Fruit fly (Drosophila melanogaster): ENCODE results near the gene CG7299.

CG7299 gene

DNA sequence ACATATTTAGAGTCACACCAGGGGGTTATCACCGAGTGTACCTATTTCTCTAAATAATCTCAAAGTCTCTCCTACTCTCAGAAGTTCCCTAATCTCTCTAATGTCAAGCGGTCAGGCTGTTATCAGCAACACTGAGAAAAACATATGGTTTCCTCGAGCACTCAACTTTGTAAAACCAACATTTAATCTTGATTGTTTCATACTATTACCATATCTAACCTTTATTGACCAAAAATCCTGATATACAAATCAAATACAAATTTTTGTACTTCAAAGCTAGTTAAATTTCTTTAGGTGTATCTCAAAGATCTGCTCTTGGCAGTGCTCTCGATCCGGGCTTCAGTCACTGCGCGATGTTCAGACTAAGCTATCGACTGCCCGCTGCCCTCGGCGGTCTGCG lies 19.1 kb upstream of the CG7299 start, which contains the start of gene CG6415 (continued):
- peak; percentile 36 for TF ChIP-seq TFAM (GFP tag; optimal IDR thresholded peaks at IDR 0.05)
- TF ChIP-seq CG14667 (GFP tag; IDR thresholded peaks at IDR 0.05): 0 out of 2 replicates have a peak, but pooled peaks have one; percentile 31
- TF ChIP-seq CG7372 (GFP tag; IDR thresholded peaks at IDR 0.05): peak; percentile 62
- TF ChIP-seq CG12744 (GFP tag; optimal IDR thresholded peaks at IDR 0.05): peak; percentile 12
- TF ChIP-seq gem (tag; optimal IDR thresholded peaks at IDR 0.05): peak; percentile 87
- peak; percentile 73 for TF ChIP-seq seq (GFP tag; IDR thresholded peaks at IDR 0.05)
- TF ChIP-seq Hmx (GFP tag; optimal IDR thresholded peaks at IDR 0.05): no peak
- peak; percentile 60 for TF ChIP-seq CG2875 (GFP tag; optimal IDR thresholded peaks at IDR 0.05)
- TF ChIP-seq CG10654 (GFP tag; optimal IDR thresholded peaks at IDR 0.05): peak; percentile 57
- peak; percentile 80 for TF ChIP-seq CG14014 (GFP tag; IDR thresholded peaks at IDR 0.05)
- peak; percentile 77 for TF ChIP-seq CG17361 (GFP tag; IDR thresholded peaks at IDR 0.05)

DNA sequence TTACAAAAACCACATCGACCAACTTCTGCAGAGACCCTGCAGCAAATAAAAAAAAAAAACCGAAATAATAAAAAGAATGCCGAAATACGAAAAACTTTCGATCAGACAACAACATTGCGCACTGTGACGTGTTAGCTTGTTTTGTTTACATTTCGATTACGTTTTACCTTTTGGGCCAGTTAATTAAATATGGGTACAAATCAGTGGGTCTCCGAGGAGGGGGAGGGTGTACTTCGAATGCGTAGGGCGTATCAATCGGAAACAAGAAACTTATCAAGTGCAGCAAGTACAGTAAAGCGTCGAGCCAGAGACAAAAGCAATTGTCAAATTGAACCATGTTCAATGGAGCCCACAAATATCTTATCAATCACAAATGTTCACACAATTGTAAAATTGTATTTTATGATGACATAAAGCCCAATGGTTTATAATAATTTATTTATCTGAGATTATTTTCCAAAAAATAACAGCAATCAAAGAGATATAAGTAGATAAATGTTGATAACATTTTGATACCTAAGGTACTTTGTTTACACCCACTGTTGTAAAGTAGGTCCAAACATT lies 17.4 kb upstream of the CG7299 start, which contains the start of gene Lip1:
Lip1 (minus strand) TSS at position 46 of the 564 bp plus-strand sequence.
- TF ChIP-seq mirr (GFP tag; optimal IDR thresholded peaks at IDR 0.05) (peak; percentile 69), CG5180 (GFP tag; optimal IDR thresholded peaks at IDR 0.05) (peak; percentile 9), NfI (GFP tag; optimal IDR thresholded peaks at IDR 0.05) (no peak), wek (GFP tag; optimal IDR thresholded peaks at IDR 0.05) (no peak), CG30431 (GFP tag; optimal IDR thresholded peaks at IDR 0.05) (no peak), caup (GFP tag; optimal IDR thresholded peaks at IDR 0.05; ENCODE audit: severe bottlenecking) (peak; percentile 2), Oli (tag; optimal IDR thresholded peaks at IDR 0.05) (no peak), CG2120 (GFP tag; optimal IDR thresholded peaks at IDR 0.05) (no peak), exex (tag; optimal IDR thresholded peaks at IDR 0.05) (peak; percentile 45), grn (GFP tag; optimal IDR thresholded peaks at IDR 0.05) (peak; percentile 6), sens (GFP tag) (peak; percentile 53), grau (tag; optimal IDR thresholded peaks at IDR 0.05) (peak; percentile 55), Lim3 (GFP tag; IDR thresholded peaks at IDR 0.05) (peak; percentile 73; the same call in 1 of the 2 replicates), vvl (GFP tag; IDR thresholded peaks at IDR 0.05) (0 out of 2 replicates have a peak, but pooled peaks have one; percentile 18), CG1233 (GFP tag; optimal IDR thresholded peaks at IDR 0.05) (no peak)

DNA sequence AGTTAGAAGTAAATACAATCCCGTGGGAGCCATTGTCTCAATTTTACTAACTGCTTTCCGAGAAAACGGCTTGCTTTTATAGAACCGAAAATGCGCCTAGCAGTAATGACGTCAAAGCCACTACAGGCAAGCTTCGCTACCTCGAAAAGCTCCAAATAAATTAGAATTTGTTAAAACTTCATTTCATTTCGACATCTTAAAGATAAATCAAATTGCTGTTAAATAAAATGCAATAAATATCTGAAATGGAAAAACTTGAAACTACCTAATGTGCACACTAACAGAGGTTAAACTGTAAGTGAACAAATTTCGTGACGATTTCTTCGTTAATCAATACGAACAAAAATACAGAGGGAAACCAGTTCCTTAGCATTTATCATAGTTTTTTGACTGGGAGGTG lies 13.8 kb upstream of the CG7299 start, which contains the start of gene CG7300:
CG7300 (minus strand) TSS at position 52 of the 400 bp plus-strand sequence.
- TF ChIP-seq Nf-YC (tag; optimal IDR thresholded peaks at IDR 0.05): no peak
- TF ChIP-seq CG11695 (GFP tag; IDR thresholded peaks at IDR 0.05): peak; percentile 69; the same call in 2 of the 3 replicates
- TF ChIP-seq CG8388 (GFP tag; optimal IDR thresholded peaks at IDR 0.05): peak; percentile 39
- peak; percentile 49 for TF ChIP-seq CG17385 (GFP tag; optimal IDR thresholded peaks at IDR 0.05)
- TF ChIP-seq HLH54F (GFP tag; optimal IDR thresholded peaks at IDR 0.05): peak; percentile 21
- TF ChIP-seq Spps (tag; optimal IDR thresholded peaks at IDR 0.05): peak; percentile 40
- TF ChIP-seq peb (GFP tag; IDR thresholded peaks at IDR 0.05): peak; percentile 31; the same call in 1 of the 2 replicates
- TF ChIP-seq tap (tag; optimal IDR thresholded peaks at IDR 0.05): peak; percentile 32
- TF ChIP-seq dpn (GFP tag; optimal IDR thresholded peaks at IDR 0.05): peak; percentile 45 to 52
- TF ChIP-seq vfl (GFP tag; optimal IDR thresholded peaks at IDR 0.05): no peak
- TF ChIP-seq H15 (GFP tag; IDR thresholded peaks at IDR 0.05): 0 out of 3 replicates have a peak, but pooled peaks have one; percentile 10
- TF ChIP-seq CG4730 (GFP tag; IDR thresholded peaks at IDR 0.05): peak; percentile 40; the same call in 1 of the 2 replicates
- no peak for TF ChIP-seq Ets97D (GFP tag; optimal IDR thresholded peaks at IDR 0.05)
- no peak for TF ChIP-seq Antp (GFP tag; optimal IDR thresholded peaks at IDR 0.05)
- peak; percentile 56 for TF ChIP-seq Xbp1 (GFP tag; optimal IDR thresholded peaks at IDR 0.05)
- no peak for TF ChIP-seq pnt (GFP tag; optimal IDR thresholded peaks at IDR 0.05)
- TF ChIP-seq BEAF-32 (GFP tag; optimal IDR thresholded peaks at IDR 0.05): no peak
- TF ChIP-seq Meics (GFP tag; optimal IDR thresholded peaks at IDR 0.05): peak; percentile 68
- no peak for TF ChIP-seq Bdp1 (GFP tag; optimal IDR thresholded peaks at IDR 0.05)
- no peak for TF ChIP-seq sens-2 (GFP tag; IDR thresholded peaks at IDR 0.05)
- TF ChIP-seq CG12219 (GFP tag; optimal IDR thresholded peaks at IDR 0.05): peak; percentile 23
- TF ChIP-seq tgo (GFP tag; IDR thresholded peaks at IDR 0.05): peak; percentile 65
- no peak for TF ChIP-seq vnd (GFP tag; IDR thresholded peaks at IDR 0.05; ENCODE audit: partially characterized antibody)

All from whole organism, embryonic.